Fruit fly (Drosophila melanogaster) whole organism, embryonic: ENCODE measurements around the gene Coq2.
A peak's percentile ranks its signal among the peaks of the same experiment; 100 is the strongest.

Source experiments
- CG10147 ChIP-seq: fragments of 200-800 bp; sonication (Bioruptor generic); optimal IDR thresholded peaks from 2 replicates; lab custom pipeline; 2019; ENCODE audit warnings: missing biosample characterization, mild to moderate bottlenecking, missing genetic modification characterization, moderate library complexity
- CG10267 ChIP-seq: fragments of 200-800 bp; sonication (Bioruptor generic); optimal IDR thresholded peaks from 2 replicates; lab custom pipeline; 2018; ENCODE audit warnings: missing biosample characterization, mild to moderate bottlenecking, missing genetic modification characterization, moderate library complexity
- CG10959 ChIP-seq: fragments of 200-800 bp; sonication (Bioruptor generic); IDR thresholded peaks from 2 replicates; pipeline ENCODE4 v1.3.6; 2022; ENCODE audit warnings: missing biosample characterization, missing genetic modification characterization
- CG12155 ChIP-seq: fragments of 200-800 bp; sonication (Bioruptor generic); optimal IDR thresholded peaks from 3 replicates; lab custom pipeline; 2016; ENCODE audit warnings: missing biosample characterization, missing genetic modification characterization
- CG15479 ChIP-seq: fragments of 200-800 bp; sonication (Bioruptor generic); optimal IDR thresholded peaks from 3 replicates; lab custom pipeline; 2019; ENCODE audit warnings: missing biosample characterization, mild to moderate bottlenecking, missing genetic modification characterization, moderate library complexity
- CG2116 ChIP-seq: fragments of 200-800 bp; sonication (Bioruptor generic); optimal IDR thresholded peaks from 3 replicates; lab custom pipeline; 2018; ENCODE audit warnings: missing biosample characterization, mild to moderate bottlenecking, missing genetic modification characterization
- CG3995 ChIP-seq: fragments of 200-800 bp; sonication (Bioruptor generic); optimal IDR thresholded peaks from 3 replicates; lab custom pipeline; 2016; ENCODE audit warnings: missing biosample characterization, missing genetic modification characterization
- CG4404 ChIP-seq: fragments of 200-800 bp; sonication (Bioruptor generic); IDR thresholded peaks from 2 replicates; pipeline ENCODE4 v1.3.6; 2022; ENCODE audit warnings: missing biosample characterization, missing genetic modification characterization
- CG4424 ChIP-seq: fragments of 200-800 bp; sonication (Bioruptor generic); optimal IDR thresholded peaks from 3 replicates; lab custom pipeline; 2016; ENCODE audit warnings: missing biosample characterization, missing genetic modification characterization
- CG6791 ChIP-seq: fragments of 200-800 bp; sonication (Bioruptor generic); IDR thresholded peaks from 3 replicates; pipeline ENCODE4 v1.3.6; 2022; ENCODE audit warnings: missing biosample characterization, missing genetic modification characterization; ENCODE audit not compliant: partially characterized antibody
- CG7372 ChIP-seq: fragments of 200-800 bp; sonication (Bioruptor generic); IDR thresholded peaks from 2 replicates; pipeline ENCODE4 v1.3.6; 2022; ENCODE audit warnings: missing biosample characterization, missing genetic modification characterization
- CG7839 ChIP-seq: fragments of 200-800 bp; sonication (Bioruptor generic); optimal IDR thresholded peaks from 3 replicates; lab custom pipeline; 2018; ENCODE audit warnings: missing biosample characterization, mild to moderate bottlenecking, missing genetic modification characterization, moderate library complexity
- CG8290 ChIP-seq, 3 experiments: fragments of 200-800 bp; sonication (Bioruptor generic); optimal IDR thresholded peaks; 2 replicates each; lab custom pipeline; 2016 to 2019; ENCODE audit warnings: missing biosample characterization in 3 of 3, missing genetic modification characterization in 3 of 3, mild to moderate bottlenecking in 2 of 3, moderate library complexity in 1 of 3
- CG9817 ChIP-seq: fragments of 200-800 bp; sonication (Bioruptor generic); optimal IDR thresholded peaks from 2 replicates; lab custom pipeline; 2018; ENCODE audit warnings: missing biosample characterization, mild to moderate bottlenecking, missing genetic modification characterization, moderate library complexity
- Dfd ChIP-seq, 2 experiments: fragments of >200 bp; optimal IDR thresholded peaks; 2 replicates each; lab custom pipeline; 2017; ENCODE audit warnings: missing biosample characterization in 2 of 2, missing genetic modification characterization in 2 of 2
- Dll ChIP-seq: fragments of 200-800 bp; sonication (Bioruptor generic); IDR thresholded peaks from 4 replicates; pipeline ENCODE4 v1.3.6; 2022; ENCODE audit warnings: missing biosample characterization, missing genetic modification characterization; ENCODE audit not compliant: partially characterized antibody
- Elba2 ChIP-seq: fragments of 200-800 bp; sonication (Bioruptor generic); optimal IDR thresholded peaks from 3 replicates; lab custom pipeline; 2016; ENCODE audit warnings: missing biosample characterization, missing genetic modification characterization
- Ets65A ChIP-seq: fragments of 200-800 bp; sonication (Bioruptor generic); peaks from one replicate; lab custom pipeline; 2016; ENCODE audit warnings: missing biosample characterization, missing genetic modification characterization
- HHEX ChIP-seq: fragments of 200-800 bp; sonication (Bioruptor generic); optimal IDR thresholded peaks from 3 replicates; lab custom pipeline; 2017; ENCODE audit warnings: missing biosample characterization, mild to moderate bottlenecking, missing genetic modification characterization, missing genetic modification reagents
- HmgZ ChIP-seq: fragments of 200-800 bp; sonication (Bioruptor generic); optimal IDR thresholded peaks from 2 replicates; lab custom pipeline; 2018; ENCODE audit warnings: missing biosample characterization, mild to moderate bottlenecking, missing genetic modification characterization
- Lim3 ChIP-seq: fragments of 200-800 bp; sonication (Bioruptor generic); IDR thresholded peaks from 2 replicates; pipeline ENCODE4 v1.3.6; 2022; ENCODE audit warnings: missing biosample characterization, missing genetic modification characterization
- Myb ChIP-seq: fragments of 200-800 bp; sonication (Bioruptor generic); optimal IDR thresholded peaks from 2 replicates; lab custom pipeline; 2016; ENCODE audit warnings: missing biosample characterization, missing genetic modification characterization
- NK7.1 ChIP-seq: fragments of 200-800 bp; sonication (Bioruptor generic); optimal IDR thresholded peaks from 3 replicates; lab custom pipeline; 2016; ENCODE audit warnings: missing biosample characterization, missing genetic modification characterization
- Oaz ChIP-seq: fragments of 200-800 bp; sonication (Bioruptor generic); IDR thresholded peaks from 2 replicates; pipeline ENCODE4 v1.3.6; 2022; ENCODE audit warnings: missing biosample characterization, missing genetic modification characterization
- Pdp1 ChIP-seq, 2 experiments: fragments of 200-800 bp; sonication (Bioruptor generic); optimal IDR thresholded peaks; 3 replicates each; lab custom pipeline; 2016; ENCODE audit warnings: missing biosample characterization in 2 of 2, missing genetic modification characterization in 2 of 2, mild to moderate bottlenecking in 1 of 2, moderate library complexity in 1 of 2
- abd-A ChIP-seq: fragments of 200-800 bp; sonication (Bioruptor generic); optimal IDR thresholded peaks from 3 replicates; lab custom pipeline; 2019; ENCODE audit warnings: missing biosample characterization, mild to moderate bottlenecking, missing genetic modification characterization, moderate library complexity
- chm ChIP-seq: fragments of 200-800 bp; sonication (Bioruptor generic); IDR thresholded peaks from 2 replicates; pipeline ENCODE4 v1.3.6; 2022; ENCODE audit warnings: missing biosample characterization, missing genetic modification characterization
- corto ChIP-seq: fragments of 200-800 bp; sonication (Bioruptor generic); optimal IDR thresholded peaks from 2 replicates; lab custom pipeline; 2016; ENCODE audit warnings: missing biosample characterization, mild to moderate bottlenecking, missing genetic modification characterization, moderate library complexity
- crc ChIP-seq: fragments of 200-800 bp; sonication (Bioruptor generic); optimal IDR thresholded peaks from 2 replicates; lab custom pipeline; 2016; ENCODE audit warnings: missing biosample characterization, missing genetic modification characterization
- dpn ChIP-seq, 2 experiments: fragments of 200-800 bp; sonication (Bioruptor generic); optimal IDR thresholded peaks; 3 replicates each; lab custom pipeline; 2016; ENCODE audit warnings: missing biosample characterization in 2 of 2, missing genetic modification characterization in 2 of 2
- eve ChIP-seq, 2 experiments: fragments of >200 bp; optimal IDR thresholded peaks; 2 replicates each; lab custom pipeline; 2017; ENCODE audit warnings: missing biosample characterization in 2 of 2, missing genetic modification characterization in 2 of 2
- eyg ChIP-seq: fragments of 200-800 bp; sonication (Bioruptor generic); optimal IDR thresholded peaks from 3 replicates; lab custom pipeline; 2016; ENCODE audit warnings: missing biosample characterization, missing genetic modification characterization
- fd102C ChIP-seq: fragments of 200-800 bp; sonication (Bioruptor generic); optimal IDR thresholded peaks from 2 replicates; lab custom pipeline; 2018; ENCODE audit warnings: missing biosample characterization, mild to moderate bottlenecking, missing genetic modification characterization, moderate library complexity
- gcm2 ChIP-seq: fragments of 200-800 bp; sonication (Bioruptor generic); optimal IDR thresholded peaks from 2 replicates; lab custom pipeline; 2016; ENCODE audit warnings: missing biosample characterization, missing genetic modification characterization
- insv ChIP-seq, 2 experiments: fragments of 200-800 bp; sonication (Bioruptor generic); optimal IDR thresholded peaks; 3 replicates each; lab custom pipeline; 2016 to 2018; ENCODE audit warnings: missing biosample characterization in 2 of 2, missing genetic modification characterization in 2 of 2
- inv ChIP-seq: fragments of 200-800 bp; sonication (Bioruptor generic); IDR thresholded peaks from 2 replicates; pipeline ENCODE4 v1.3.6; 2022; ENCODE audit warnings: missing biosample characterization, missing genetic modification characterization; ENCODE audit not compliant: partially characterized antibody
- kni ChIP-seq: fragments of 200-800 bp; sonication (Bioruptor generic); optimal IDR thresholded peaks from 3 replicates; lab custom pipeline; 2017; ENCODE audit warnings: mild to moderate bottlenecking, missing biosample characterization, missing genetic modification reagents, missing genetic modification characterization
- knrl ChIP-seq: fragments of 200-800 bp; sonication (Bioruptor generic); IDR thresholded peaks from 3 replicates; pipeline ENCODE4 v1.3.6; 2022; ENCODE audit warnings: missing biosample characterization, missing genetic modification characterization; ENCODE audit not compliant: partially characterized antibody
- lab ChIP-seq: fragments of 200-800 bp; sonication (Bioruptor generic); optimal IDR thresholded peaks from 3 replicates; lab custom pipeline; 2017; ENCODE audit warnings: missing biosample characterization, missing genetic modification characterization, mild to moderate bottlenecking, moderate library complexity, missing genetic modification reagents
- seq ChIP-seq: fragments of 200-800 bp; sonication (Bioruptor generic); IDR thresholded peaks from 2 replicates; pipeline ENCODE4 v1.3.6; 2022; ENCODE audit warnings: missing biosample characterization, missing genetic modification characterization
- slp2 ChIP-seq: fragments of 200-800 bp; sonication (Bioruptor generic); optimal IDR thresholded peaks from 2 replicates; lab custom pipeline; 2016; ENCODE audit warnings: missing biosample characterization, missing genetic modification characterization
- tgo ChIP-seq: fragments of 200-800 bp; sonication (Bioruptor generic); IDR thresholded peaks from 3 replicates; pipeline ENCODE4 v1.3.6; 2022; ENCODE audit warnings: missing biosample characterization, missing genetic modification characterization
- tin ChIP-seq: fragments of 200-800 bp; sonication (Bioruptor generic); optimal IDR thresholded peaks from 3 replicates; lab custom pipeline; 2016; ENCODE audit warnings: missing biosample characterization, missing genetic modification characterization
- tll ChIP-seq, 2 experiments: fragments of 200-800 bp in 1 of 2; fragments of >200 bp in 1 of 2; sonication (Bioruptor generic) in 1 of 2; optimal IDR thresholded peaks; 2 replicates each; lab custom pipeline; 2017 to 2019; ENCODE audit warnings: missing biosample characterization in 2 of 2, missing genetic modification characterization in 2 of 2, mild to moderate bottlenecking in 1 of 2, moderate library complexity in 1 of 2
- trh ChIP-seq: fragments of 200-800 bp; sonication (Bioruptor generic); optimal IDR thresholded peaks from 2 replicates; lab custom pipeline; 2016; ENCODE audit warnings: missing biosample characterization, missing genetic modification characterization
- ttk ChIP-seq: fragments of 200-800 bp; sonication (Bioruptor generic); IDR thresholded peaks from 2 replicates; pipeline ENCODE4 v2.1.2; 2022; ENCODE audit warnings: missing biosample characterization, missing genetic modification characterization
- tup ChIP-seq: fragments of 200-800 bp; sonication (Bioruptor generic); optimal IDR thresholded peaks from 2 replicates; lab custom pipeline; 2016; ENCODE audit warnings: missing biosample characterization, mild to moderate bottlenecking, missing genetic modification characterization, moderate library complexity
- vfl ChIP-seq: fragments of 200-800 bp; sonication (Bioruptor generic); optimal IDR thresholded peaks from 2 replicates; lab custom pipeline; 2016; ENCODE audit warnings: missing biosample characterization, missing genetic modification characterization
- zen ChIP-seq: fragments of 200-800 bp; sonication (Bioruptor generic); optimal IDR thresholded peaks from 3 replicates; lab custom pipeline; 2018; ENCODE audit warnings: missing biosample characterization, mild to moderate bottlenecking, missing genetic modification characterization, moderate library complexity
- zf30C ChIP-seq: fragments of 200-800 bp; sonication (Bioruptor generic); optimal IDR thresholded peaks from 3 replicates; lab custom pipeline; 2018; ENCODE audit warnings: missing biosample characterization, mild to moderate bottlenecking, missing genetic modification characterization

Gene Coq2

dm6 chr3R:8336012-8336567 is 19.7 kb upstream of the Coq2 start (continued):
- TF ChIP-seq vfl (GFP tag; lab: Kevin White, UChicago) (no peak), CG7839 (tag; lab: Kevin White, UChicago) (peak; percentile 13), Lim3 (GFP tag; lab: Robert Waterston, UW) (no peak), crc (GFP tag; lab: Kevin White, UChicago) (no peak), tgo (GFP tag; lab: Robert Waterston, UW) (no peak), CG2116 (GFP tag; lab: Kevin White, UChicago) (no peak), trh (no peak), CG8290 (GFP tag; optimal IDR thresholded peaks at IDR 0.05; lab: Kevin White, UChicago) (no peak), CG8290 (tag; optimal IDR thresholded peaks at IDR 0.05; lab: Kevin White, UChicago) (no peak), slp2 (GFP tag; lab: Kevin White, UChicago) (no peak), CG6791 (GFP tag; lab: Robert Waterston, UW) (no peak), Dfd (GFP tag; optimal IDR thresholded peaks at IDR 0.05; lab: Kevin White, UChicago) (no peak), corto (no peak), Pdp1 (GFP tag; optimal IDR thresholded peaks at IDR 0.05; lab: Kevin White, UChicago) (peak in 1 of 2 experiments; percentile 51), zf30C (peak; percentile 74), gcm2 (GFP tag; lab: Kevin White, UChicago) (no peak), lab (GFP tag; lab: Kevin White, UChicago) (no peak), eyg (GFP tag; lab: Kevin White, UChicago) (no peak), CG10267 (tag; lab: Kevin White, UChicago) (peak; percentile 45), kni (GFP tag; lab: Kevin White, UChicago) (no peak), Oaz (GFP tag; lab: Robert Waterston, UW) (no peak), fd102C (GFP tag; lab: Kevin White, UChicago) (no peak), knrl (GFP tag; lab: Robert Waterston, UW) (no peak), dpn (GFP tag; optimal IDR thresholded peaks at IDR 0.05; lab: Kevin White, UChicago) (no peak), CG12155 (no peak), CG10959 (GFP tag; lab: Robert Waterston, UW) (no peak), HHEX (no peak), HmgZ (tag; lab: Kevin White, UChicago) (no peak), abd-A (no peak), inv (GFP tag; lab: Robert Waterston, UW) (no peak), CG3995 (GFP tag; lab: Kevin White, UChicago) (no peak), tin (GFP tag; lab: Kevin White, UChicago) (no peak), CG4404 (GFP tag; lab: Robert Waterston, UW) (peak; percentile 39), ttk (no peak)
- TF ChIP-seq, all 482 proteins: peak for 37

- no peak for TF ChIP-seq NK7.1 (GFP tag; lab: Kevin White, UChicago)
- peak; percentile 44 for TF ChIP-seq zen
- TF ChIP-seq Elba2 (GFP tag; lab: Kevin White, UChicago) = peak; percentile 93
- TF ChIP-seq Dll (GFP tag; lab: Robert Waterston, UW) = no peak
- TF ChIP-seq CG4424 (GFP tag; lab: Kevin White, UChicago) = no peak
- TF ChIP-seq CG7372 (GFP tag; lab: Robert Waterston, UW) = 0 out of 2 replicates have a peak, but pooled peaks have one; percentile 3
- no peak for TF ChIP-seq CG9817 (tag; lab: Kevin White, UChicago)
- TF ChIP-seq chm = no peak
- no peak for TF ChIP-seq CG10959 (GFP tag; lab: Robert Waterston, UW)
- no peak for TF ChIP-seq eve (GFP tag; optimal IDR thresholded peaks at IDR 0.05; lab: Kevin White, UChicago)
- TF ChIP-seq tup (GFP tag; lab: Kevin White, UChicago) = no peak
- TF ChIP-seq tll (GFP tag; optimal IDR thresholded peaks at IDR 0.05; lab: Kevin White, UChicago) = peak in 1 of 2 experiments; percentile 27
- TF ChIP-seq Ets65A = no peak
- TF ChIP-seq CG10147 (GFP tag; lab: Kevin White, UChicago) = no peak
- no peak for TF ChIP-seq seq (GFP tag; lab: Robert Waterston, UW)
- TF ChIP-seq Myb = no peak
- peak; percentile 41 for TF ChIP-seq CG15479 (GFP tag; lab: Kevin White, UChicago)
- peak in 1 of 2 experiments; percentile 8 for TF ChIP-seq insv (GFP tag; optimal IDR thresholded peaks at IDR 0.05; lab: Kevin White, UChicago)
These were observed 18.6 kb upstream of the Coq2 start for dm6 chr3R:8334982-8335381.
